Worm (Caenorhabditis elegans): ENCODE measurements around the gene E04F6.4.

Gene E04F6.4

DNA sequence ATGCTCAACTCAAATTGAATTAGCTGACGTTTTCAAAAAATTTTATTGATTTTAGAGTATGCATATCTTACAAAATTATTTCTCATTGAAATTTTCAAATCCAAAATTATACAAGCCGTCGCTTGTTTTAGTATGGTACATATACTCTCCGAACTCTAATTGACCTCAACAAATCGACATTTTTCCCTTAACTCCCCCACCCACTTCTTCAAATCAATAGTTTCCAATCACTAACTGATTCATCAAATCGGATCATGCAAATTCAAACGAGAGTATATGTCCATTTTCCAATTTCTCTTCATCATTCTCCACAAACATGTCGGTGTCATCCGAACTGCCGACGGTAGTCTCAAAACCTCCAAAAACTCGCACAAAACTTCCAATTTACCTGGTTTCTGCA, at the start of gene E04F6.4:
E04F6.4 (plus strand) TSS at position 301 of the 400 bp plus-strand sequence.
- no peak for TF ChIP-seq nhr-28 (tag; optimal IDR thresholded peaks at IDR 0.05)
- no peak for TF ChIP-seq mdl-1 (tag; optimal IDR thresholded peaks at IDR 0.05)
- no peak for TF ChIP-seq ceh-90 (tag; optimal IDR thresholded peaks at IDR 0.05)
- no peak for TF ChIP-seq pag-3 (tag; optimal IDR thresholded peaks at IDR 0.05; ENCODE audit: borderline replicate concordance, insufficient read depth)
- TF ChIP-seq ztf-4 (tag; optimal IDR thresholded peaks at IDR 0.05): no peak
- no peak for TF ChIP-seq unc-98 (GFP tag; IDR thresholded peaks at IDR 0.05)
- TF ChIP-seq fkh-10 (GFP tag; optimal IDR thresholded peaks at IDR 0.05): no peak
- no peak for TF ChIP-seq ets-5 (GFP tag; IDR thresholded peaks at IDR 0.05)

DNA sequence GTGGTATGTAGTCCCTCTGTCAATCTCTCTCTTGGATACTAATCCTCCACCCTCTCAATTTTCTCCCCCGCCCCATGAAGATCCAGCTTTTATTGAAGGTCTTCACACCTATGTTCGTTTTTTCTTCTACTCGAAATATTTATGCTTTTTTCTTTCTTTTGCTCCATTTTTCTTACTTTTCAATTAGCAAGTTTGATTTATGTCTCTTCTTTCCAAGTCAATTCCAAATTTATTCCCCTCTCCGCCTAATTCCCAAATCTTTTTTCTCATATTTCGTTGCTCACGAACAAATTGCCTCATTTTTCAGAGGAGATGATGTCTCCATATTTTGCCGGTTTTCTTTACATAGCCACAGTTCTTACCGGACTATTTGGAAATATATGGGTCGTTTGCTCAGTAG, 44.9 kb upstream of the E04F6.4 start, which contains the start of gene npr-31:
npr-31 (plus strand) TSS at position 301 of the 400 bp plus-strand sequence.
- TF ChIP-seq pax-3 (tag; optimal IDR thresholded peaks at IDR 0.05) (no peak), ceh-63 (GFP tag; optimal IDR thresholded peaks at IDR 0.05) (no peak), dpl-1 (GFP tag; optimal IDR thresholded peaks at IDR 0.05) (no peak), egl-13 (tag; optimal IDR thresholded peaks at IDR 0.05) (no peak), rnt-1 (tag; optimal IDR thresholded peaks at IDR 0.05) (no peak), nhr-84 (tag; optimal IDR thresholded peaks at IDR 0.05) (no peak), nhr-11 (tag; optimal IDR thresholded peaks at IDR 0.05) (no peak), jun-1 (tag; optimal IDR thresholded peaks at IDR 0.05) (no peak), pag-3 (tag; optimal IDR thresholded peaks at IDR 0.05; ENCODE audit: borderline replicate concordance, insufficient read depth) (no peak), C34B4.2 (tag; optimal IDR thresholded peaks at IDR 0.05) (no peak), isw-1 (GFP tag; IDR thresholded peaks at IDR 0.05) (no peak), nhr-28 (tag; optimal IDR thresholded peaks at IDR 0.05) (no peak), nhr-76 (tag; optimal IDR thresholded peaks at IDR 0.05) (no peak), efl-1 (optimal IDR thresholded peaks at IDR 0.05) (no peak), efl-1 (GFP tag; optimal IDR thresholded peaks at IDR 0.05 in 1 of 2) (no peak), nhr-77 (tag; optimal IDR thresholded peaks at IDR 0.05) (no peak), hlh-4 (tag; optimal IDR thresholded peaks at IDR 0.05) (no peak), nhr-47 (tag; optimal IDR thresholded peaks at IDR 0.05) (no peak), aly-2 (tag; optimal IDR thresholded peaks at IDR 0.05) (no peak), xbp-1 (tag; optimal IDR thresholded peaks at IDR 0.05) (no peak)

DNA sequence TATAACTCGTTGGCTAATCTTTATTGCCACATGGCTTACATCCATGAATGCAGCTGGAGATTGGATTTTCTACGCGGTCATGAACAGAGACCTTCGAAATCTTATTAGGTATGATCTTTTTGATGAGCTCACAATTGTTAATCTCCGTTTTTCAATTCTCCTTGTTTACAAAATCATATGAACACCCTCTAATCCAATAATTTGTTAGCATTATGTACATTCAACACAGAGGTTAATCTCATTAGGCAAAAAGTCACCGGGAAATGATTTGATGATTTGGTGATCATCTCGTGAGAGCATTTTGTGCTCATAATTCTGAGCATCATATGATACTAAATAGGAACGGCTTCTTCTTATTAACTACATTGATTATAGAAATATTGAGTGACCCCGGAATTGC, 43.0 kb upstream of the E04F6.4 start:
- no peak for TF ChIP-seq swsn-7 (tag; optimal IDR thresholded peaks at IDR 0.05)
- no peak for TF ChIP-seq lin-15B (tag; optimal IDR thresholded peaks at IDR 0.05)
- no peak for TF ChIP-seq tbx-2 (tag; optimal IDR thresholded peaks at IDR 0.05)
- no peak for TF ChIP-seq blmp-1 (tag; optimal IDR thresholded peaks at IDR 0.05)
- no peak for TF ChIP-seq elt-2 (tag; optimal IDR thresholded peaks at IDR 0.05)
- peak; percentile 99 for TF ChIP-seq dsc-1 (tag; optimal IDR thresholded peaks at IDR 0.05)
- TF ChIP-seq fkh-8 (tag; optimal IDR thresholded peaks at IDR 0.05): no peak
- TF ChIP-seq vab-15 (tag; optimal IDR thresholded peaks at IDR 0.05): no peak
- TF ChIP-seq aly-2 (tag; optimal IDR thresholded peaks at IDR 0.05): no peak
- TF ChIP-seq C04F5.9 (tag; optimal IDR thresholded peaks at IDR 0.05): no peak
- no peak for TF ChIP-seq unc-30 (tag; optimal IDR thresholded peaks at IDR 0.05)
- TF ChIP-seq nhr-12 (tag; optimal IDR thresholded peaks at IDR 0.05): no peak
- TF ChIP-seq dpl-1 (GFP tag; optimal IDR thresholded peaks at IDR 0.05): no peak
- no peak for TF ChIP-seq C16A3.4 (tag; optimal IDR thresholded peaks at IDR 0.05)
- TF ChIP-seq unc-130 (tag; optimal IDR thresholded peaks at IDR 0.05): no peak
- no peak for TF ChIP-seq hpl-2 (GFP tag; optimal IDR thresholded peaks at IDR 0.05)
- no peak for TF ChIP-seq lin-35 (GFP tag; optimal IDR thresholded peaks at IDR 0.05)
- no peak for TF ChIP-seq lir-3 (tag; optimal IDR thresholded peaks at IDR 0.05; ENCODE audit: poor library complexity)
- no peak for TF ChIP-seq efl-3 (GFP tag; optimal IDR thresholded peaks at IDR 0.05)
- TF ChIP-seq ceh-63 (GFP tag; optimal IDR thresholded peaks at IDR 0.05): no peak
- no peak for TF ChIP-seq mef-2 (tag; optimal IDR thresholded peaks at IDR 0.05)
- no peak for TF ChIP-seq fkh-10 (GFP tag; optimal IDR thresholded peaks at IDR 0.05)
- no peak for TF ChIP-seq lin-39 (tag; optimal IDR thresholded peaks at IDR 0.05)
- TF ChIP-seq pax-3 (tag; optimal IDR thresholded peaks at IDR 0.05): peak; percentile 73
- TF ChIP-seq efl-1 (optimal IDR thresholded peaks at IDR 0.05): no peak
- TF ChIP-seq efl-1 (GFP tag; optimal IDR thresholded peaks at IDR 0.05 in 1 of 2): peak in 1 of 2 experiments; percentile 67
- TF ChIP-seq fkh-4 (tag; optimal IDR thresholded peaks at IDR 0.05; ENCODE audit: borderline replicate concordance): no peak
- no peak for TF ChIP-seq isw-1 (GFP tag; IDR thresholded peaks at IDR 0.05)
- TF ChIP-seq nhr-71 (tag; optimal IDR thresholded peaks at IDR 0.05): no peak
- no peak for TF ChIP-seq irx-1 (tag; optimal IDR thresholded peaks at IDR 0.05)
- no peak for TF ChIP-seq ceh-90 (tag; optimal IDR thresholded peaks at IDR 0.05)
- TF ChIP-seq grh-1 (GFP tag; IDR thresholded peaks at IDR 0.05): no peak
- no peak for TF ChIP-seq rnt-1 (tag; optimal IDR thresholded peaks at IDR 0.05)
- no peak for TF ChIP-seq ztf-4 (tag; optimal IDR thresholded peaks at IDR 0.05)
